Fruit fly (Drosophila melanogaster): Measurements from ENCODE around the gene lmgA.

DNA sequence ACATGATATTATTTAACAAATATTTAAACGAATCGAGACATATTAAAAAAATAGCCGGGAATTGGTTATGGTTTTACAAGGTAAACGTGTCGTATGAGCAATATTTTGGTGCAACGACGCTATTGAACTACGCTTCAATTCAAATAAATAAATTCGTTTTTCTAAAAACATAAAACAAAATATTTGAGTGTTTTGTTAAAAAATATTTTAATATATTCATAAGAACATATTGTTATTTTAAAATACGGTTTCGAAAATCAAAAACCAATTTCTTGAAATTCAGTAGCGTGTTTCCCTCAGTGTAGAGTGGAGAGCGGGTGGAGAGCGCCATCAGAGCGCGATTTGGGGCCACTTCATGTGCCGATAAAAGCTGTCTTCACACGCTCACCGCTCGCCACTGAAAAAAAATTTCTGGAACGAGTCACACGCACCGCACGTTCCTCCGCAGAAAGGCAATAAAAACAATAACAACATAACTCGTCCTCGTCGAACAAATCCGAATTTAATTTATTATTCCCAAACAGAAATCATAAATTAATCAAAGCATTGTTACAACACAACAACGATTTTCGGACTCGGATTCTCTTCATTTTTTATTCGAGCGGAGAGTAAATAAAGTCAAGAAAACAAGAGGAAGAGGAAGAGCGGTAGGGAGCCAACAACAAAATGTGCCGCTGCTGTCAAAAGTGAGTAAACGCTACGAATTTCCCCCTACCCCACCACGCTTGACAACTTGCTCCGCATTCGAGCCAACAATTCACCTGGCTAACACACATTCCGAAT is 7.2 kb upstream of the lmgA start:
- TF ChIP-seq cnc (optimal IDR thresholded peaks at IDR 0.05), result no peak
- peak; percentile 87 for TF ChIP-seq CG7101 (tag; optimal IDR thresholded peaks at IDR 0.05)
- TF ChIP-seq Crg-1 (GFP tag; optimal IDR thresholded peaks at IDR 0.05), result peak; percentile 40
- TF ChIP-seq CG33017 (tag; optimal IDR thresholded peaks at IDR 0.05), result peak; percentile 88
- peak; percentile 70 for TF ChIP-seq kay (GFP tag; ENCODE audit: borderline replicate concordance)
- TF ChIP-seq CG11617 (GFP tag; optimal IDR thresholded peaks at IDR 0.05), result peak; percentile 94
- TF ChIP-seq CG7045 (GFP tag; optimal IDR thresholded peaks at IDR 0.05), result peak; percentile 89
- peak; percentile 59 for TF ChIP-seq ovo (GFP tag; optimal IDR thresholded peaks at IDR 0.05)

All from whole organism, adult.